Worm (Caenorhabditis elegans) whole organism, L1 larva: ENCODE data around the gene ttll-12.

Source experiments
- C16A3.4 ChIP-seq: fragments of 150-350 bp; optimal IDR thresholded peaks from 2 replicates; lab custom pipeline; 2014; ENCODE audit warnings: missing biosample characterization, missing genetic modification characterization
- F16B12.6 ChIP-seq: fragments of 150-350 bp; optimal IDR thresholded peaks from 2 replicates; lab custom pipeline; 2014; ENCODE audit warnings: missing biosample characterization, missing genetic modification characterization
- aha-1 ChIP-seq: fragments of 150-350 bp; optimal IDR thresholded peaks from 2 replicates; lab custom pipeline; 2014; ENCODE audit warnings: missing biosample characterization, missing genetic modification characterization
- ama-1 ChIP-seq: fragments of 150-350 bp; optimal IDR thresholded peaks from 2 replicates; lab custom pipeline; 2014
- blmp-1 ChIP-seq: fragments of 150-350 bp; optimal IDR thresholded peaks from 2 replicates; lab custom pipeline; 2014; ENCODE audit warnings: missing biosample characterization, missing genetic modification characterization
- ceh-63 ChIP-seq: fragments of 200-800 bp; sonication (Bioruptor generic); optimal IDR thresholded peaks from 2 replicates; lab custom pipeline; 2018; ENCODE audit warnings: mild to moderate bottlenecking, missing genetic modification characterization, missing compliant biosample characterization
- ceh-82 ChIP-seq, 3 experiments: fragments of 150-350 bp in 1 of 3; sonication (generic microtip) in 2 of 3; optimal IDR thresholded peaks; 2 replicates each; lab custom pipeline; 2014 to 2017; ENCODE audit warnings: missing biosample characterization in 3 of 3, missing genetic modification characterization in 3 of 3
- ces-1 ChIP-seq: fragments of 150-350 bp; optimal IDR thresholded peaks from 2 replicates; lab custom pipeline; 2014; ENCODE audit warnings: missing biosample characterization, missing genetic modification reagents, missing genetic modification characterization
- dsc-1 ChIP-seq: sonication (generic microtip); optimal IDR thresholded peaks from 2 replicates; lab custom pipeline; 2016; ENCODE audit warnings: mild to moderate bottlenecking, missing genetic modification characterization, missing compliant biosample characterization
- efl-1 ChIP-seq, 4 experiments: fragments of 150-350 bp; optimal IDR thresholded peaks in 3 of 4; peaks in 1 of 4; 1 replicate in 1 of 4; 2 replicates in 3 of 4; lab custom pipeline; 2014; ENCODE audit warnings: missing biosample characterization in 2 of 4, missing genetic modification characterization in 2 of 4, missing genetic modification reagents in 2 of 4
- efl-3 ChIP-seq: fragments of 200-800 bp; sonication (Bioruptor generic); optimal IDR thresholded peaks from 2 replicates; lab custom pipeline; 2018; ENCODE audit warnings: mild to moderate bottlenecking, missing genetic modification characterization, missing compliant biosample characterization
- egl-27 ChIP-seq, 2 experiments: fragments of 150-350 bp in 1 of 2; sonication (generic microtip); optimal IDR thresholded peaks; 3 replicates each; lab custom pipeline; 2017 to 2018; ENCODE audit warnings: missing biosample characterization in 2 of 2, missing genetic modification characterization in 2 of 2, missing genetic modification reagents in 2 of 2
- elt-2 ChIP-seq: sonication (generic microtip); optimal IDR thresholded peaks from 2 replicates; lab custom pipeline; 2016; ENCODE audit warnings: missing genetic modification characterization, mild to moderate bottlenecking, inconsistent platforms, missing compliant biosample characterization, missing genetic modification reagents
- fkh-10 ChIP-seq: sonication (generic microtip); optimal IDR thresholded peaks from 2 replicates; lab custom pipeline; 2017; ENCODE audit warnings: missing biosample characterization, missing genetic modification reagents, missing genetic modification characterization
- fos-1 ChIP-seq: fragments of 150-350 bp; optimal IDR thresholded peaks from 2 replicates; lab custom pipeline; 2014; ENCODE audit warnings: missing biosample characterization, missing genetic modification characterization
- grh-1 ChIP-seq: fragments of 200-800 bp; sonication (Bioruptor generic); IDR thresholded peaks from 2 replicates; pipeline ENCODE4 v1.3.6; 2022; ENCODE audit warnings: missing genetic modification reagents, missing genetic modification characterization, missing compliant biosample characterization
- hlh-17 ChIP-seq: fragments of 200-800 bp; sonication (Bioruptor generic); optimal IDR thresholded peaks from 2 replicates; lab custom pipeline; 2018; ENCODE audit warnings: missing genetic modification characterization, mild to moderate bottlenecking, missing compliant biosample characterization, moderate library complexity, borderline replicate concordance
- hpl-2 ChIP-seq: fragments of 150-350 bp; optimal IDR thresholded peaks from 2 replicates; lab custom pipeline; 2014; ENCODE audit warnings: missing biosample characterization, missing genetic modification reagents, missing genetic modification characterization
- isw-1 ChIP-seq: fragments of 200-800 bp; sonication (Bioruptor generic); IDR thresholded peaks from 2 replicates; pipeline ENCODE4 v1.3.6; 2022; ENCODE audit warnings: missing genetic modification characterization, missing compliant biosample characterization
- lin-14 ChIP-seq: fragments of 200-800 bp; sonication (Bioruptor generic); optimal IDR thresholded peaks from 2 replicates; lab custom pipeline; 2018; ENCODE audit warnings: mild to moderate bottlenecking, missing genetic modification characterization, moderate library complexity, missing compliant biosample characterization
- lin-15B ChIP-seq: fragments of 150-350 bp; sonication (generic microtip); optimal IDR thresholded peaks from 3 replicates; lab custom pipeline; 2014; ENCODE audit warnings: missing biosample characterization, missing genetic modification characterization
- lin-35 ChIP-seq, 2 experiments: fragments of 150-350 bp; optimal IDR thresholded peaks; 2 replicates each; lab custom pipeline; 2014; ENCODE audit warnings: missing biosample characterization in 2 of 2, missing genetic modification characterization in 2 of 2, missing genetic modification reagents in 2 of 2
- lsy-2 ChIP-seq, 2 experiments: fragments of 150-350 bp; optimal IDR thresholded peaks; 2 replicates each; lab custom pipeline; 2014; ENCODE audit warnings: missing biosample characterization in 2 of 2, missing genetic modification characterization in 2 of 2
- mab-9 ChIP-seq: fragments of 200-800 bp; sonication (Bioruptor generic); IDR thresholded peaks from 2 replicates; pipeline ENCODE4 v1.3.6; 2022; ENCODE audit warnings: missing genetic modification reagents, missing genetic modification characterization, missing compliant biosample characterization
- mep-1 ChIP-seq: fragments of 150-350 bp; optimal IDR thresholded peaks from 2 replicates; lab custom pipeline; 2014; ENCODE audit warnings: missing biosample characterization, missing genetic modification characterization
- nhr-19 ChIP-seq: fragments of 200-800 bp; sonication (Bioruptor generic); conservative IDR thresholded peaks from 2 replicates; pipeline ENCODE4 v1.3.6; 2022; ENCODE audit warnings: missing genetic modification characterization, missing compliant biosample characterization
- nhr-20 ChIP-seq: sonication (generic microtip); optimal IDR thresholded peaks from 2 replicates; lab custom pipeline; 2016; ENCODE audit warnings: mild to moderate bottlenecking, missing genetic modification characterization, missing compliant biosample characterization
- nhr-71 ChIP-seq: sonication (generic microtip); optimal IDR thresholded peaks from 2 replicates; lab custom pipeline; 2016; ENCODE audit warnings: mild to moderate bottlenecking, missing genetic modification characterization, moderate library complexity, missing compliant biosample characterization
- nhr-77 ChIP-seq: fragments of 150-350 bp; optimal IDR thresholded peaks from 2 replicates; lab custom pipeline; 2014; ENCODE audit warnings: missing biosample characterization, missing genetic modification characterization
- nhr-84 ChIP-seq: sonication (generic microtip); optimal IDR thresholded peaks from 2 replicates; lab custom pipeline; 2017; ENCODE audit warnings: missing biosample characterization, missing genetic modification characterization
- nhr-85 ChIP-seq: sonication (generic microtip); peaks from one replicate; lab custom pipeline; 2016; ENCODE audit warnings: missing genetic modification characterization, inconsistent platforms, missing compliant biosample characterization
- nhr-90 ChIP-seq: sonication (generic microtip); optimal IDR thresholded peaks from 2 replicates; lab custom pipeline; 2016; ENCODE audit warnings: mild to moderate bottlenecking, missing genetic modification characterization, missing compliant biosample characterization; ENCODE audit not compliant: poor library complexity
- pax-3 ChIP-seq: fragments of 200-800 bp; sonication (Bioruptor generic); optimal IDR thresholded peaks from 2 replicates; lab custom pipeline; 2018; ENCODE audit warnings: mild to moderate bottlenecking, missing genetic modification characterization, moderate library complexity, missing compliant biosample characterization
- pqm-1 ChIP-seq: sonication (generic microtip); optimal IDR thresholded peaks from 3 replicates; lab custom pipeline; 2017; ENCODE audit warnings: missing biosample characterization, missing genetic modification characterization
- rnt-1 ChIP-seq: sonication (generic microtip); optimal IDR thresholded peaks from 2 replicates; lab custom pipeline; 2016; ENCODE audit warnings: mild to moderate bottlenecking, missing genetic modification characterization, moderate library complexity, missing compliant biosample characterization
- snpc-4 ChIP-seq: fragments of 150-350 bp; optimal IDR thresholded peaks from 2 replicates; lab custom pipeline; 2014; ENCODE audit warnings: missing biosample characterization, missing genetic modification characterization
- snu-23 ChIP-seq: sonication (generic microtip); optimal IDR thresholded peaks from 2 replicates; lab custom pipeline; 2016; ENCODE audit warnings: missing genetic modification characterization, missing compliant biosample characterization
- sox-4 ChIP-seq: sonication (generic microtip); optimal IDR thresholded peaks from 2 replicates; lab custom pipeline; 2016; ENCODE audit warnings: missing genetic modification characterization, missing compliant biosample characterization
- tbx-2 ChIP-seq: sonication (generic microtip); optimal IDR thresholded peaks from 2 replicates; lab custom pipeline; 2016; ENCODE audit warnings: missing genetic modification characterization, missing compliant biosample characterization
- zag-1 ChIP-seq: fragments of 150-350 bp; optimal IDR thresholded peaks from 2 replicates; lab custom pipeline; 2014; ENCODE audit warnings: missing biosample characterization, missing genetic modification characterization

ttll-12 gene

ce11 chrII:9338859-9339258 lies at the start of gene ttll-12:
TSS of gene ttll-12 (plus strand) at chrII:9338997.
- TF ChIP-seq ceh-82 (tag; optimal IDR thresholded peaks at IDR 0.05; lab: Kevin White, UChicago) (no peak), mep-1 (tag; lab: Kevin White, UChicago) (peak; percentile 10)

- TF ChIP-seq nhr-85, result peak; percentile 21
- TF ChIP-seq mep-1 (tag; lab: Kevin White, UChicago), result no peak
- no peak for TF ChIP-seq F16B12.6
These were observed 49.7 kb upstream of the ttll-12 start for ce11 chrII:9289127-9289526.

- TF ChIP-seq pax-3, result no peak
- no peak for TF ChIP-seq snpc-4 (tag; lab: Kevin White, UChicago)
- no peak for TF ChIP-seq mab-9 (GFP tag; lab: Robert Waterston, UW)
- TF ChIP-seq fkh-10 (GFP tag; lab: Kevin White, UChicago), result no peak
- TF ChIP-seq grh-1 (GFP tag; lab: Robert Waterston, UW), result no peak
- no peak for TF ChIP-seq ces-1
- no peak for TF ChIP-seq efl-3 (GFP tag; lab: Kevin White, UChicago)
- peak; percentile 41 for TF ChIP-seq lin-14 (GFP tag; lab: Kevin White, UChicago)
- TF ChIP-seq nhr-90 (tag; lab: Kevin White, UChicago), result peak; percentile 21
- TF ChIP-seq blmp-1, result peak; percentile 8
- TF ChIP-seq tbx-2 (tag; lab: Kevin White, UChicago), result no peak
- TF ChIP-seq C16A3.4, result no peak
- peak; percentile 64 for TF ChIP-seq pqm-1 (tag; lab: Kevin White, UChicago)
- peak; percentile 10 for TF ChIP-seq nhr-71 (tag; lab: Kevin White, UChicago)
- peak; percentile 42 for TF ChIP-seq nhr-20 (tag; lab: Kevin White, UChicago)
- no peak for TF ChIP-seq rnt-1
- TF ChIP-seq hlh-17 (GFP tag; lab: Kevin White, UChicago), result no peak
- TF ChIP-seq nhr-77 (tag; lab: Kevin White, UChicago), result no peak
- TF ChIP-seq lin-35 (GFP tag; optimal IDR thresholded peaks at IDR 0.05; lab: Kevin White, UChicago), result peak in 1 of 2 experiments; percentile 37
- TF ChIP-seq egl-27 (tag; optimal IDR thresholded peaks at IDR 0.05; lab: Kevin White, UChicago), result no peak
- no peak for TF ChIP-seq nhr-85
- TF ChIP-seq elt-2 (tag; lab: Kevin White, UChicago), result peak; percentile 94
- no peak for TF ChIP-seq aha-1 (tag; lab: Kevin White, UChicago)
These were observed 47.2 kb upstream of the ttll-12 start, which contains the start of gene acs-7 for ce11 chrII:9291632-9292031. TSS of gene acs-7 (plus strand) at chrII:9292017.

- TF ChIP-seq nhr-19 (GFP tag; lab: Robert Waterston, UW), result no peak
- no peak for TF ChIP-seq efl-1 (optimal IDR thresholded peaks at IDR 0.05; lab: Kevin White, UChicago)
- peak in 1 of 2 experiments; percentile 84 for TF ChIP-seq efl-1 (GFP tag; optimal IDR thresholded peaks at IDR 0.05 in 1 of 2; lab: Kevin White, UChicago)
- TF ChIP-seq blmp-1, result peak; percentile 66
- TF ChIP-seq ceh-63 (GFP tag; lab: Kevin White, UChicago), result no peak
These were observed 43.1 kb upstream of the ttll-12 start, which contains the start of gene C01G6.9 for ce11 chrII:9295678-9296077. TSS of gene C01G6.9 (minus strand) at chrII:9295818.

ce11 chrII:9299679-9300078 lies 39.1 kb upstream of the ttll-12 start:
- no peak for TF ChIP-seq F16B12.6
- no peak for TF ChIP-seq isw-1 (GFP tag; lab: Robert Waterston, UW)
- no peak for TF ChIP-seq nhr-20 (tag; lab: Kevin White, UChicago)
- no peak for TF ChIP-seq nhr-84 (tag; lab: Kevin White, UChicago)
- TF ChIP-seq lin-14 (GFP tag; lab: Kevin White, UChicago), result peak; percentile 52
- no peak for TF ChIP-seq zag-1 (tag; lab: Kevin White, UChicago)
- no peak for TF ChIP-seq sox-4 (tag; lab: Kevin White, UChicago)
- peak; percentile 3 for TF ChIP-seq snu-23 (GFP tag; lab: Kevin White, UChicago)
- TF ChIP-seq nhr-71 (tag; lab: Kevin White, UChicago), result peak; percentile 38
- no peak for TF ChIP-seq ama-1 (lab: Kevin White, UChicago)
- TF ChIP-seq lin-15B (tag; lab: Kevin White, UChicago), result no peak
- TF ChIP-seq fkh-10 (GFP tag; lab: Kevin White, UChicago), result no peak
- TF ChIP-seq lsy-2 (tag; optimal IDR thresholded peaks at IDR 0.05; lab: Kevin White, UChicago), result peak in 1 of 2 experiments; percentile 23
- TF ChIP-seq mab-9 (GFP tag; lab: Robert Waterston, UW), result 0 out of 2 replicates have a peak, but pooled peaks have one; percentile 46
- peak; percentile 69 for TF ChIP-seq rnt-1
- TF ChIP-seq hpl-2 (GFP tag; lab: Kevin White, UChicago), result no peak
- peak; percentile 5 for TF ChIP-seq dsc-1 (tag; lab: Kevin White, UChicago)
- TF ChIP-seq fos-1 (tag; lab: Kevin White, UChicago), result no peak
